Worm (Caenorhabditis elegans) whole organism, young adult: ENCODE data around the gene spe-51.

ENCODE experiments used
- F33H1.4 ChIP-seq: fragments of 200-800 bp; sonication (Bioruptor generic); IDR thresholded peaks from 2 replicates; pipeline ENCODE4 v1.3.6; 2022; ENCODE audit warnings: missing genetic modification reagents, missing genetic modification characterization, missing compliant biosample characterization
- F55B11.4 ChIP-seq: sonication (generic microtip); optimal IDR thresholded peaks from 2 replicates; lab custom pipeline; 2016; ENCODE audit warnings: missing compliant biosample characterization, missing genetic modification characterization, borderline replicate concordance; ENCODE audit not compliant: insufficient read depth
- ama-1 ChIP-seq, 3 experiments: fragments of 150-350 bp in 1 of 3; sonication (generic microtip) in 2 of 3; optimal IDR thresholded peaks; 2 replicates each; lab custom pipeline; 2014 to 2018; ENCODE audit warnings: missing biosample characterization in 2 of 3, missing genetic modification characterization in 2 of 3, missing genetic modification reagents in 2 of 3
- bed-1 ChIP-seq: fragments of 200-800 bp; sonication (Bioruptor generic); IDR thresholded peaks from 2 replicates; pipeline ENCODE4 v1.3.6; 2022; ENCODE audit warnings: missing genetic modification reagents, missing genetic modification characterization, missing compliant biosample characterization
- mxl-1 ChIP-seq: sonication (generic microtip); optimal IDR thresholded peaks from 2 replicates; lab custom pipeline; 2016; ENCODE audit warnings: missing genetic modification characterization, missing compliant biosample characterization
- somi-1 ChIP-seq: fragments of 200-800 bp; sonication (Bioruptor generic); optimal IDR thresholded peaks from 2 replicates; lab custom pipeline; 2018; ENCODE audit warnings: mild to moderate bottlenecking, missing genetic modification characterization, missing compliant biosample characterization
- sptf-2 ChIP-seq: fragments of 200-800 bp; sonication (Bioruptor generic); optimal IDR thresholded peaks from 2 replicates; lab custom pipeline; 2018; ENCODE audit warnings: mild to moderate bottlenecking, missing genetic modification characterization, missing compliant biosample characterization
- ztf-6 ChIP-seq: fragments of 200-800 bp; sonication (Bioruptor generic); IDR thresholded peaks from 2 replicates; pipeline ENCODE4 v1.3.6; 2022; ENCODE audit warnings: missing genetic modification reagents, missing genetic modification characterization, missing compliant biosample characterization

- TF ChIP-seq sptf-2, result no peak
- no peak for TF ChIP-seq ama-1 (optimal IDR thresholded peaks at IDR 0.05; lab: Kevin White, UChicago)
- no peak for TF ChIP-seq ama-1 (GFP tag; optimal IDR thresholded peaks at IDR 0.05; lab: Kevin White, UChicago)
- TF ChIP-seq bed-1 (GFP tag; lab: Robert Waterston, UW), result no peak
- no peak for TF ChIP-seq F33H1.4 (GFP tag; lab: Robert Waterston, UW)
- TF ChIP-seq ztf-6 (GFP tag; lab: Robert Waterston, UW), result no peak
- no peak for TF ChIP-seq somi-1
- no peak for TF ChIP-seq F55B11.4
- TF ChIP-seq mxl-1 (tag; lab: Kevin White, UChicago), result no peak
These were observed 23.3 kb upstream of the spe-51 start, which contains the start of gene F29B9.12 for ce11 chrIV:4669242-4669641.
